Fruit fly (Drosophila melanogaster) whole organism, wandering third instar larva: ENCODE data around the gene nop5.

Experiments
- CG32264 ChIP-seq: fragments of 200-800 bp; sonication (Bioruptor generic); optimal IDR thresholded peaks from 2 replicates; lab custom pipeline; 2016; ENCODE audit warnings: missing biosample characterization, missing genetic modification characterization
- CrebA ChIP-seq: fragments of 200-800 bp; sonication (Bioruptor generic); optimal IDR thresholded peaks from 2 replicates; lab custom pipeline; 2016; ENCODE audit warnings: missing biosample characterization, mild to moderate bottlenecking, missing genetic modification characterization, borderline replicate concordance
- Dfd ChIP-seq: fragments of >200 bp; optimal IDR thresholded peaks from 2 replicates; lab custom pipeline; 2017; ENCODE audit warnings: missing biosample characterization, missing genetic modification characterization
- HLH106 ChIP-seq: fragments of 200-800 bp; optimal IDR thresholded peaks from 3 replicates; lab custom pipeline; 2019; ENCODE audit warnings: missing biosample characterization, mild to moderate bottlenecking, missing genetic modification characterization, moderate library complexity
- Hnf4 ChIP-seq: fragments of 200-800 bp; sonication (Bioruptor generic); optimal IDR thresholded peaks from 2 replicates; lab custom pipeline; 2016; ENCODE audit warnings: missing biosample characterization, mild to moderate bottlenecking, missing genetic modification characterization
- Jra ChIP-seq: sonication (Bioruptor generic); optimal IDR thresholded peaks from 2 replicates; lab custom pipeline; 2016; ENCODE audit warnings: missing biosample characterization, missing genetic modification characterization
- Mio ChIP-seq: sonication (Bioruptor generic); optimal IDR thresholded peaks from 2 replicates; lab custom pipeline; 2016; ENCODE audit warnings: missing biosample characterization, missing genetic modification characterization
- Myc ChIP-seq: fragments of >200 bp; optimal IDR thresholded peaks from 2 replicates; lab custom pipeline; 2017
- N ChIP-seq: fragments of >200 bp; optimal IDR thresholded peaks from 2 replicates; lab custom pipeline; 2018; ENCODE audit warnings: missing biosample characterization, missing external identifiers, missing genetic modification characterization
- OdsH ChIP-seq: fragments of 200-800 bp; sonication (Bioruptor generic); optimal IDR thresholded peaks from 2 replicates; lab custom pipeline; 2016; ENCODE audit warnings: missing biosample characterization, mild to moderate bottlenecking, missing genetic modification characterization
- Rel ChIP-seq, 2 experiments: fragments of 200-800 bp; sonication (Bioruptor generic) in 1 of 2; optimal IDR thresholded peaks; 2 replicates in 1 of 2; 3 replicates in 1 of 2; lab custom pipeline; 2016 to 2019; ENCODE audit warnings: mild to moderate bottlenecking in 2 of 2, missing biosample characterization in 2 of 2, missing genetic modification characterization in 2 of 2, moderate library complexity in 1 of 2
- Sp1 ChIP-seq: fragments of 200-800 bp; sonication (Bioruptor generic); optimal IDR thresholded peaks from 3 replicates; lab custom pipeline; 2019; ENCODE audit warnings: missing biosample characterization, mild to moderate bottlenecking, missing genetic modification characterization, moderate library complexity
- br ChIP-seq: fragments of 200-800 bp; sonication (Bioruptor generic); optimal IDR thresholded peaks from 2 replicates; lab custom pipeline; 2016; ENCODE audit warnings: missing biosample characterization, missing genetic modification characterization
- brk ChIP-seq: fragments of 200-800 bp; sonication (Bioruptor generic); optimal IDR thresholded peaks from 2 replicates; lab custom pipeline; 2016; ENCODE audit warnings: missing biosample characterization, mild to moderate bottlenecking, missing genetic modification characterization
- dl ChIP-seq, 2 experiments: fragments of 175-275, 200-275 bp in 1 of 2; fragments of 200-275 bp in 1 of 2; sonication (Bioruptor generic); optimal IDR thresholded peaks; lab custom pipeline; 2018; ENCODE audit warnings: mild to moderate bottlenecking in 2 of 2, missing biosample characterization in 2 of 2, missing genetic modification characterization in 2 of 2, moderate library complexity in 2 of 2; ENCODE audit not compliant: partially characterized antibody in 2 of 2, insufficient read depth in 1 of 2
- dmrt93B ChIP-seq: fragments of 200-800 bp; sonication (Bioruptor generic); optimal IDR thresholded peaks from 2 replicates; lab custom pipeline; 2018; ENCODE audit warnings: missing biosample characterization, mild to moderate bottlenecking, missing genetic modification characterization
- dsf ChIP-seq: sonication (Bioruptor generic); optimal IDR thresholded peaks from 2 replicates; lab custom pipeline; 2016; ENCODE audit warnings: missing biosample characterization, missing genetic modification characterization, borderline replicate concordance
- ey ChIP-seq: fragments of 200-800 bp; sonication (Bioruptor generic); optimal IDR thresholded peaks from 2 replicates; lab custom pipeline; 2016; ENCODE audit warnings: missing biosample characterization, missing genetic modification characterization
- fru ChIP-seq: fragments of 200-800 bp; sonication (Bioruptor generic); optimal IDR thresholded peaks from 3 replicates; lab custom pipeline; 2016; ENCODE audit warnings: missing biosample characterization, mild to moderate bottlenecking, missing genetic modification characterization
- h ChIP-seq: fragments of 200-800 bp; sonication (Bioruptor generic); optimal IDR thresholded peaks from 3 replicates; lab custom pipeline; 2016; ENCODE audit warnings: missing biosample characterization, mild to moderate bottlenecking, missing genetic modification characterization
- jim ChIP-seq: fragments of 175-275, 200-325 bp; sonication (Bioruptor generic); optimal IDR thresholded peaks from 2 replicates; lab custom pipeline; 2016; ENCODE audit warnings: missing biosample characterization, mild to moderate bottlenecking, missing genetic modification characterization
- lola ChIP-seq: fragments of >200 bp; optimal IDR thresholded peaks from 2 replicates; lab custom pipeline; 2017; ENCODE audit warnings: missing biosample characterization, missing genetic modification characterization
- pan ChIP-seq: fragments of >200 bp; optimal IDR thresholded peaks from 2 replicates; lab custom pipeline; 2017
- psq ChIP-seq: fragments of 200-800 bp; sonication (Bioruptor generic); optimal IDR thresholded peaks from 3 replicates; lab custom pipeline; 2017; ENCODE audit warnings: missing biosample characterization, mild to moderate bottlenecking, missing genetic modification characterization, moderate library complexity
- rgr ChIP-seq: fragments of 200-800 bp; sonication (Bioruptor generic); optimal IDR thresholded peaks from 3 replicates; lab custom pipeline; 2016; ENCODE audit warnings: missing biosample characterization, mild to moderate bottlenecking, missing genetic modification characterization
- sv ChIP-seq: fragments of 200-800 bp; sonication (Bioruptor generic); optimal IDR thresholded peaks from 3 replicates; lab custom pipeline; 2016; ENCODE audit warnings: missing biosample characterization, missing genetic modification characterization
- tai ChIP-seq: sonication (Bioruptor generic); optimal IDR thresholded peaks from 2 replicates; lab custom pipeline; 2016; ENCODE audit warnings: missing biosample characterization, missing genetic modification characterization
- usp ChIP-seq: fragments of >200 bp; optimal IDR thresholded peaks from 2 replicates; lab custom pipeline; 2017; ENCODE audit warnings: missing biosample characterization, missing genetic modification characterization
- woc ChIP-seq: sonication (Bioruptor generic); optimal IDR thresholded peaks from 2 replicates; lab custom pipeline; 2016; ENCODE audit warnings: missing biosample characterization, mild to moderate bottlenecking, missing genetic modification characterization

nop5 gene

DNA sequence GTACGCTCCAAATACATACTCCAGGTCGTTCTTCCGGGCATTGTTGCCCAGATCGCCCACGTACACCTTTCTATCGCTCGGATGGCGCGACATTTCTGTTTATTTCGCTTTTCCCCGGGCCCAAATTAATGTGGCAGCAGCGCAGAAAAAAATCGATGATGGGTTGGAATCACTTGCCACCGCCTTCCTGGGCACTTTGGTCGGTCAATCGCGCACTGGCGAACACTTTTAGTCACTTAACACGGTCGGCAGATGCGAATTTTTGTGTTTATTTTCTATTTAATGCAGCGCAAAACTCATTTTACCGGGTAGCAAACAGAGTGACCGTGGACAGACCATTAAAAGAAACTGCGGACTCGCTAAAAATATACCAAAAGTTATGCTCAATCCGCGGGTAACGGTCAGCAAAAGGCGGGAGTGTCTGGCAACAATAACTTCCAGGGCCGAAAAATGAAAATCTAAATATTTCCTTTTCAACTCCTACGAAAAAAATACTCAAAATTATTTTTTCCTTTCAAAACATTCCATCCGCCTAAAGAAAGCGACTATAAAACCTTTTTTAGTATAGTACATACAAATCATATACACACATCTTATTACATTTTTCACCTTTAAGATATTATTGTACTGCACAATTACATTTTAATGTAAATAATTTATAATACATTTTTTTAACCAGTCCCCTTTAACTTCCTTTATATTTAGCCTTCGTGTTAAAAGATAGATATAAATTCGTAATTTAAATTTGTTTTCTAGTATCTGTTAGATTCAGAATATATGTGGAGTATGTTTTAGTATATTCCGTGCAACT, 1.5 kb upstream of the nop5 start, which contains the start of gene x16:
TSS of gene x16 (minus strand) at position 361 of the 811 bp plus-strand sequence.
- TF ChIP-seq rgr (GFP tag; lab: Kevin White, UChicago) (peak; percentile 9), fru (GFP tag; lab: Kevin White, UChicago) (no peak), Myc (lab: Kevin White, UChicago) (peak; percentile 14)

DNA sequence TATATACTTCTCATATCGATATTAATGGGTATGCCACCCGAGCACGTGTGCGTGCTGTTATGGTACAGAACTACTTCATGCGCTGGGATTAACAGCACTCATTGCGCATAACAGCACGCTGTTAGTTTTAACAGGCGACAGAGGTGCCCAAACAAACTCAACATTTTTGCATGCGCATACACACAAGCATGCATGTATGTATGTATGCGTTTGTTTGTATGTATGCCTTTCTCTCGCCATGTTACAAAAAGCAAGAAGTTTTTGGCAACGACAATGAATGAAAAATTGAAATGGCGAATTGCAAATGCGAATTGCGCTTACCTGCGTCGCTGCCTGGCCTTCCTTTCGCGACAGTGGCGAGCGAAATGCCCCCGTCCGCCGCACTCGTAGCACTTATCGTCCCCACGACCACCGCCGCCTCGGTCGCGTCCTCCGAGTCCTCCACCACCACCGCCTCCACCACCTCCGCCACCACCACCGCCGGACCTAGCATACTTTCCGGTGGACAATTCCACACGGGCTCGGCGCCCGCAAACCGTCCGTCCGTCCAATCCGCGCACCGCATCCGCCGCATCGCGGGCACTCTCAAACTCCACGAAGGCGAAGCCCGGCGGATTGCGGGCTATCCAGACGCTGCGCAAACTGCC, 783 bp upstream of the nop5 start:
- no peak for TF ChIP-seq h
- peak; percentile 72 for TF ChIP-seq woc (GFP tag; lab: Kevin White, UChicago)
- peak; percentile 4 for TF ChIP-seq OdsH (GFP tag; lab: Kevin White, UChicago)
- TF ChIP-seq Myc (lab: Kevin White, UChicago) = peak; percentile 11
- no peak for TF ChIP-seq dmrt93B

DNA sequence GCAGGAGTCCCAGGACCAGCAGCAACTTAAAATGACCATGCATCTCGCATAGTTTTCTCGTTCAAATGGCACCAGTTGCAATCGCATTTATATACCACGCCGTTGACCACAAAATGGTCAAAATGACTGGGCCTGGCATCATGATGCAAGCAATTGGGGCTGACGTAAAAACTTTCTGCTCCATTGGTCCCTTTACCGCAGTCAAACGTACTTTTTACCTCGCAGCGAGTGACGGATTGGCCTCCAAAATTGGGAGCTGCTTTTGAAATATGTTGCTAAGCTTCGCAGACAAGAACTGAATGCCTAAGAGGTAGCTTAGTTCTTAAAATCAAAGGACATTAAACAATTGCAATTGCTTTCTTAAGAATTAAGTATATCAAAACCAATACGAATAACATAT, 2.2 kb downstream of the nop5 start, which contains the start of gene CG32829:
TSS of gene CG32829 (minus strand) at position 101 of the 400 bp plus-strand sequence.
- TF ChIP-seq dsf (no peak), pan (lab: Kevin White, UChicago) (no peak), woc (GFP tag; lab: Kevin White, UChicago) (no peak), sv (no peak), brk (GFP tag; lab: Kevin White, UChicago) (no peak), br (GFP tag; lab: Kevin White, UChicago) (no peak), tai (GFP tag; lab: Kevin White, UChicago) (no peak), usp (GFP tag; lab: Kevin White, UChicago) (no peak), Mio (GFP tag; lab: Kevin White, UChicago) (no peak), CG32264 (no peak), Jra (GFP tag; lab: Kevin White, UChicago) (no peak), Sp1 (GFP tag; lab: Kevin White, UChicago) (no peak), Dfd (GFP tag; lab: Kevin White, UChicago) (no peak), OdsH (GFP tag; lab: Kevin White, UChicago) (no peak), h (no peak), dmrt93B (no peak), Hnf4 (GFP tag; lab: Kevin White, UChicago) (no peak)
- TF ChIP-seq, all 38 proteins: peak for 0

DNA sequence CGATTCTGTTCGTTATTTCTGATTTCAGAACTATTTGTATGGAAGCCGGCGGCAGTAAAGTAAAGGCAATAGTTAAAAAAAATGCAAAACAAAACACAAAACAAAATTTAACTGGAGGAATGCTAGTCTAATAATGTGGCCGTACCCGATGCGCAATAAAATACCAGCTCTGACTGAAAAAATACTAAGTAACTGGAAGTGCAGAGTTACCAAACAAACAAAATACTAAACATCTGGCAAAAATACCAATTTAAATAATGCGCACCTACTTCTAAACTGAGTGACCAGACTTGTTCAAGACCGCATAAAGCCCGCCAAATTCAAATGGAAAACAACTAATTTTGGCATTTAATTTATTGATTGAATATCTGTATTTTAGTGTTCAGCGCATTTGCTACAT, 4.6 kb downstream of the nop5 start, which contains the start of gene Wee1:
TSS of gene Wee1 (minus strand) at position 175 of the 400 bp plus-strand sequence.
- TF ChIP-seq Sp1 (GFP tag; lab: Kevin White, UChicago) (no peak), psq (GFP tag; lab: Kevin White, UChicago) (no peak), N (GFP tag; lab: Kevin White, UChicago) (no peak), CrebA (GFP tag; lab: Kevin White, UChicago) (no peak), jim (GFP tag; lab: Kevin White, UChicago) (no peak), sv (no peak), Dfd (GFP tag; lab: Kevin White, UChicago) (no peak), CG32264 (no peak), HLH106 (tag; lab: Kevin White, UChicago) (no peak), tai (GFP tag; lab: Kevin White, UChicago) (no peak)

DNA sequence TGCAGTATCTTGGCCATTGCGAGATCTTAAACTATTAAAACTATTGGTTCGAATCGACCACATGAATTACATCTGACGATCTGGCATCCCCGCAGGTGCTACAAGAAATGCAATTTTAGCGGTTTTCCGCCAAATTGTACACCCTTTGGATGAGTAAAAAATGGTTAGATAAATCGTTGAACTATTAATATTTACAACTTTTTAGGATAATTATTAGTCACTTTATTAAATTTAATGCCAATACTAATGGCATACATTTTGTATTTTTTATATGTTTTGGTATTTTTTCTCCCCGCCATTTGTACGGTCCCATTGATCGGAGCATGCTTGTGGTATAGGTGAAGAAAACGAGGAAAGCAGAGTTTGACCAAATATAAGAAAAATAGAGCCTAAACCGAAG, 10.8 kb downstream of the nop5 start, which contains the start of the genes Polr1F and Rat1:
TSS of gene Polr1F (minus strand) at position 84 of the 400 bp plus-strand sequence.
TSS of gene Rat1 (plus strand) at position 323 of the 400 bp plus-strand sequence.
- TF ChIP-seq Dfd (GFP tag; lab: Kevin White, UChicago) (no peak), Rel (GFP tag; optimal IDR thresholded peaks at IDR 0.05; lab: Kevin White, UChicago) (no peak), Rel (tag; optimal IDR thresholded peaks at IDR 0.05; lab: Kevin White, UChicago) (no peak), Myc (lab: Kevin White, UChicago) (peak; percentile 89), CrebA (GFP tag; lab: Kevin White, UChicago) (no peak), lola (GFP tag; lab: Kevin White, UChicago) (no peak), psq (GFP tag; lab: Kevin White, UChicago) (peak; percentile 13), jim (GFP tag; lab: Kevin White, UChicago) (no peak), woc (GFP tag; lab: Kevin White, UChicago) (no peak), tai (GFP tag; lab: Kevin White, UChicago) (no peak), sv (peak; percentile 43), usp (GFP tag; lab: Kevin White, UChicago) (no peak), ey (GFP tag; lab: Kevin White, UChicago) (peak; percentile 30), Hnf4 (GFP tag; lab: Kevin White, UChicago) (no peak), dl (GFP tag; optimal IDR thresholded peaks at IDR 0.05; lab: Kevin White, UChicago; ENCODE audit: insufficient read depth in 1 of 2, partially characterized antibody in 2 of 2) (no peak)
